Worm (Caenorhabditis elegans) whole organism, L1 larva: ENCODE data around the gene C33D3.5.

Experiments
- C16A3.4 ChIP-seq: fragments of 150-350 bp; optimal IDR thresholded peaks from 2 replicates; lab custom pipeline; 2014; ENCODE audit warnings: missing biosample characterization, missing genetic modification characterization
- C34B4.2 ChIP-seq: sonication (generic microtip); optimal IDR thresholded peaks from 2 replicates; lab custom pipeline; 2017; ENCODE audit warnings: mild to moderate bottlenecking, missing genetic modification characterization, missing compliant biosample characterization
- aha-1 ChIP-seq: fragments of 150-350 bp; optimal IDR thresholded peaks from 2 replicates; lab custom pipeline; 2014; ENCODE audit warnings: missing biosample characterization, missing genetic modification characterization
- alr-1 ChIP-seq: fragments of 200-800 bp; sonication (Bioruptor generic); optimal IDR thresholded peaks from 2 replicates; lab custom pipeline; 2018; ENCODE audit warnings: borderline replicate concordance, mild to moderate bottlenecking, missing genetic modification characterization, missing compliant biosample characterization
- aly-2 ChIP-seq: fragments of 150-350 bp; optimal IDR thresholded peaks from 2 replicates; lab custom pipeline; 2014; ENCODE audit warnings: missing biosample characterization, missing genetic modification characterization
- ama-1 ChIP-seq: fragments of 150-350 bp; optimal IDR thresholded peaks from 2 replicates; lab custom pipeline; 2014
- blmp-1 ChIP-seq: fragments of 150-350 bp; optimal IDR thresholded peaks from 2 replicates; lab custom pipeline; 2014; ENCODE audit warnings: missing biosample characterization, missing genetic modification characterization
- ceh-63 ChIP-seq: fragments of 200-800 bp; sonication (Bioruptor generic); optimal IDR thresholded peaks from 2 replicates; lab custom pipeline; 2018; ENCODE audit warnings: mild to moderate bottlenecking, missing genetic modification characterization, missing compliant biosample characterization
- ceh-82 ChIP-seq, 3 experiments: fragments of 150-350 bp in 1 of 3; sonication (generic microtip) in 2 of 3; optimal IDR thresholded peaks; 2 replicates each; lab custom pipeline; 2014 to 2017; ENCODE audit warnings: missing biosample characterization in 3 of 3, missing genetic modification characterization in 3 of 3
- dsc-1 ChIP-seq: sonication (generic microtip); optimal IDR thresholded peaks from 2 replicates; lab custom pipeline; 2016; ENCODE audit warnings: mild to moderate bottlenecking, missing genetic modification characterization, missing compliant biosample characterization
- efl-1 ChIP-seq, 4 experiments: fragments of 150-350 bp; optimal IDR thresholded peaks in 3 of 4; peaks in 1 of 4; 1 replicate in 1 of 4; 2 replicates in 3 of 4; lab custom pipeline; 2014; ENCODE audit warnings: missing biosample characterization in 2 of 4, missing genetic modification characterization in 2 of 4, missing genetic modification reagents in 2 of 4
- elt-3 ChIP-seq, 6 experiments: fragments of 150-350 bp in 1 of 6; sonication (generic microtip); optimal IDR thresholded peaks; 2 replicates each; lab custom pipeline; 2017 to 2018; ENCODE audit warnings: missing biosample characterization in 6 of 6, missing genetic modification characterization in 6 of 6, inconsistent platforms in 1 of 6
- fkh-10 ChIP-seq: sonication (generic microtip); optimal IDR thresholded peaks from 2 replicates; lab custom pipeline; 2017; ENCODE audit warnings: missing biosample characterization, missing genetic modification reagents, missing genetic modification characterization
- fkh-4 ChIP-seq: sonication (generic microtip); optimal IDR thresholded peaks from 2 replicates; lab custom pipeline; 2016; ENCODE audit warnings: missing compliant biosample characterization, missing genetic modification characterization, borderline replicate concordance
- fkh-8 ChIP-seq: sonication (generic microtip); optimal IDR thresholded peaks from 2 replicates; lab custom pipeline; 2016; ENCODE audit warnings: mild to moderate bottlenecking, missing genetic modification characterization, missing compliant biosample characterization
- fos-1 ChIP-seq: fragments of 150-350 bp; optimal IDR thresholded peaks from 2 replicates; lab custom pipeline; 2014; ENCODE audit warnings: missing biosample characterization, missing genetic modification characterization
- grh-1 ChIP-seq: fragments of 200-800 bp; sonication (Bioruptor generic); IDR thresholded peaks from 2 replicates; pipeline ENCODE4 v1.3.6; 2022; ENCODE audit warnings: missing genetic modification reagents, missing genetic modification characterization, missing compliant biosample characterization
- hlh-17 ChIP-seq: fragments of 200-800 bp; sonication (Bioruptor generic); optimal IDR thresholded peaks from 2 replicates; lab custom pipeline; 2018; ENCODE audit warnings: missing genetic modification characterization, mild to moderate bottlenecking, missing compliant biosample characterization, moderate library complexity, borderline replicate concordance
- irx-1 ChIP-seq: sonication (generic microtip); optimal IDR thresholded peaks from 2 replicates; lab custom pipeline; 2016; ENCODE audit warnings: missing genetic modification characterization, missing compliant biosample characterization
- jun-1 ChIP-seq: fragments of 150-350 bp; optimal IDR thresholded peaks from 2 replicates; lab custom pipeline; 2014; ENCODE audit warnings: missing biosample characterization, missing genetic modification reagents, missing genetic modification characterization
- lin-14 ChIP-seq: fragments of 200-800 bp; sonication (Bioruptor generic); optimal IDR thresholded peaks from 2 replicates; lab custom pipeline; 2018; ENCODE audit warnings: mild to moderate bottlenecking, missing genetic modification characterization, moderate library complexity, missing compliant biosample characterization
- lin-15B ChIP-seq: fragments of 150-350 bp; sonication (generic microtip); optimal IDR thresholded peaks from 3 replicates; lab custom pipeline; 2014; ENCODE audit warnings: missing biosample characterization, missing genetic modification characterization
- lir-3 ChIP-seq: sonication (generic microtip); optimal IDR thresholded peaks from 2 replicates; lab custom pipeline; 2016; ENCODE audit warnings: mild to moderate bottlenecking, missing genetic modification characterization, moderate library complexity, missing compliant biosample characterization; ENCODE audit not compliant: poor library complexity
- lsy-2 ChIP-seq, 2 experiments: fragments of 150-350 bp; optimal IDR thresholded peaks; 2 replicates each; lab custom pipeline; 2014; ENCODE audit warnings: missing biosample characterization in 2 of 2, missing genetic modification characterization in 2 of 2
- mdl-1 ChIP-seq, 2 experiments: fragments of 150-350 bp; optimal IDR thresholded peaks; 2 replicates each; lab custom pipeline; 2014 to 2017; ENCODE audit warnings: missing biosample characterization in 2 of 2, missing genetic modification characterization in 2 of 2, inconsistent platforms in 1 of 2
- mep-1 ChIP-seq: fragments of 150-350 bp; optimal IDR thresholded peaks from 2 replicates; lab custom pipeline; 2014; ENCODE audit warnings: missing biosample characterization, missing genetic modification characterization
- nhr-11 ChIP-seq: fragments of 150-350 bp; optimal IDR thresholded peaks from 2 replicates; lab custom pipeline; 2014; ENCODE audit warnings: missing biosample characterization, missing genetic modification characterization
- nhr-19 ChIP-seq: fragments of 200-800 bp; sonication (Bioruptor generic); conservative IDR thresholded peaks from 2 replicates; pipeline ENCODE4 v1.3.6; 2022; ENCODE audit warnings: missing genetic modification characterization, missing compliant biosample characterization
- nhr-237 ChIP-seq: fragments of 150-350 bp; optimal IDR thresholded peaks from 2 replicates; lab custom pipeline; 2014; ENCODE audit warnings: missing biosample characterization, missing genetic modification characterization
- nhr-28 ChIP-seq: fragments of 150-350 bp; optimal IDR thresholded peaks from 2 replicates; lab custom pipeline; 2014; ENCODE audit warnings: missing biosample characterization, missing genetic modification characterization
- nhr-47 ChIP-seq: sonication (generic microtip); optimal IDR thresholded peaks from 2 replicates; lab custom pipeline; 2016; ENCODE audit warnings: mild to moderate bottlenecking, missing genetic modification characterization, moderate library complexity, missing compliant biosample characterization
- nhr-71 ChIP-seq: sonication (generic microtip); optimal IDR thresholded peaks from 2 replicates; lab custom pipeline; 2016; ENCODE audit warnings: mild to moderate bottlenecking, missing genetic modification characterization, moderate library complexity, missing compliant biosample characterization
- nhr-77 ChIP-seq: fragments of 150-350 bp; optimal IDR thresholded peaks from 2 replicates; lab custom pipeline; 2014; ENCODE audit warnings: missing biosample characterization, missing genetic modification characterization
- nhr-84 ChIP-seq: sonication (generic microtip); optimal IDR thresholded peaks from 2 replicates; lab custom pipeline; 2017; ENCODE audit warnings: missing biosample characterization, missing genetic modification characterization
- pqm-1 ChIP-seq: sonication (generic microtip); optimal IDR thresholded peaks from 3 replicates; lab custom pipeline; 2017; ENCODE audit warnings: missing biosample characterization, missing genetic modification characterization
- rnt-1 ChIP-seq: sonication (generic microtip); optimal IDR thresholded peaks from 2 replicates; lab custom pipeline; 2016; ENCODE audit warnings: mild to moderate bottlenecking, missing genetic modification characterization, moderate library complexity, missing compliant biosample characterization
- snpc-4 ChIP-seq: fragments of 150-350 bp; optimal IDR thresholded peaks from 2 replicates; lab custom pipeline; 2014; ENCODE audit warnings: missing biosample characterization, missing genetic modification characterization
- sox-4 ChIP-seq: sonication (generic microtip); optimal IDR thresholded peaks from 2 replicates; lab custom pipeline; 2016; ENCODE audit warnings: missing genetic modification characterization, missing compliant biosample characterization
- sup-37 ChIP-seq: fragments of 200-800 bp; sonication (Bioruptor generic); optimal IDR thresholded peaks from 2 replicates; lab custom pipeline; 2018; ENCODE audit warnings: mild to moderate bottlenecking, missing genetic modification characterization, missing compliant biosample characterization
- unc-30 ChIP-seq: sonication (generic microtip); optimal IDR thresholded peaks from 2 replicates; lab custom pipeline; 2017; ENCODE audit warnings: missing biosample characterization, missing genetic modification characterization
- zip-4 ChIP-seq: fragments of 200-800 bp; sonication (Bioruptor generic); optimal IDR thresholded peaks from 2 replicates; lab custom pipeline; 2018; ENCODE audit warnings: mild to moderate bottlenecking, missing genetic modification characterization, moderate library complexity, missing compliant biosample characterization

Gene C33D3.5

ce11 chrX:10453960-10454359 is 37.2 kb upstream of the C33D3.5 start, which contains the start of gene lgc-41:
TSS of gene lgc-41 (plus strand) at chrX:10454260.
- TF ChIP-seq mep-1 (tag; lab: Kevin White, UChicago) (no peak), C16A3.4 (tag; lab: Kevin White, UChicago) (no peak), nhr-84 (no peak), sup-37 (GFP tag; lab: Kevin White, UChicago) (no peak), aha-1 (tag; lab: Kevin White, UChicago) (no peak)
- TF ChIP-seq, all 84 proteins: peak for 0

- no peak for TF ChIP-seq snpc-4 (tag; lab: Kevin White, UChicago)
- no peak for TF ChIP-seq ceh-82 (tag; optimal IDR thresholded peaks at IDR 0.05; lab: Kevin White, UChicago)
- TF ChIP-seq grh-1 (GFP tag; lab: Robert Waterston, UW): no peak
- TF ChIP-seq nhr-77 (tag; lab: Kevin White, UChicago): no peak
- no peak for TF ChIP-seq hlh-17
- TF ChIP-seq lsy-2 (tag; optimal IDR thresholded peaks at IDR 0.05; lab: Kevin White, UChicago): no peak
- TF ChIP-seq rnt-1: no peak
- no peak for TF ChIP-seq mdl-1 (tag; optimal IDR thresholded peaks at IDR 0.05; lab: Kevin White, UChicago)
- TF ChIP-seq aly-2 (tag; lab: Kevin White, UChicago): no peak
- TF ChIP-seq nhr-47 (tag; lab: Kevin White, UChicago): no peak
- no peak for TF ChIP-seq nhr-19 (GFP tag; lab: Robert Waterston, UW)
- no peak for TF ChIP-seq elt-3 (tag; optimal IDR thresholded peaks at IDR 0.05; lab: Kevin White, UChicago)
- TF ChIP-seq pqm-1: no peak
- TF ChIP-seq sup-37 (GFP tag; lab: Kevin White, UChicago): no peak
- no peak for TF ChIP-seq nhr-237 (tag; lab: Kevin White, UChicago)
- TF ChIP-seq nhr-11: no peak
- no peak for TF ChIP-seq lin-14 (GFP tag; lab: Kevin White, UChicago)
- TF ChIP-seq fkh-8 (tag; lab: Kevin White, UChicago): peak; percentile 45
- TF ChIP-seq sox-4 (tag; lab: Kevin White, UChicago): peak; percentile 32
- TF ChIP-seq zip-4 (GFP tag; lab: Kevin White, UChicago): no peak
- peak; percentile 7 for TF ChIP-seq fkh-4
- TF ChIP-seq fos-1 (tag; lab: Kevin White, UChicago): no peak
- TF ChIP-seq dsc-1 (tag; lab: Kevin White, UChicago): peak; percentile 93
- TF ChIP-seq unc-30 (tag; lab: Kevin White, UChicago): no peak
- TF ChIP-seq ama-1 (lab: Kevin White, UChicago): no peak
Measured at ce11 chrX:10462391-10462790, 28.8 kb upstream of the C33D3.5 start.

DNA sequence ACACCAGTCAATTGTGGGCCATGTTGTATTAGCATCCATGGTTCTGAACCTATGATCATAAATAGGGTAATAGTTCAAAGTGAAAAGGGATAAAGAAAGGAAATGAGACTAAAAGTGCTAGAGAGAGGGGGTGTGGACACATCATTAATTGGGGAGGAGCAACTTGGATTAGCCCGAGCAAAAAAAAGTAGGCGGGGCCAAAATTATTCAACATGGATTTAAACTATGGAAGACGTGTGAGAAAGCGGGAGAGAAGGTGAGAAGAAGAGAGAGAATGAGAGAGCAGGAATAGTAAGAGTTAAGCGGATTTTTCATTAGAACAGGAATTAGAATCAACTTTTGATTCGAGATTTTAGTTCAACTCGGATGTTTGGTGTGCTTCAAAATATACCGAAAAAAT is 27.6 kb upstream of the C33D3.5 start, which contains the start of gene C39B10.1:
TSS of gene C39B10.1 (minus strand) at position 101 of the 400 bp plus-strand sequence.
- TF ChIP-seq dsc-1 (tag; lab: Kevin White, UChicago): peak; percentile 58
- no peak for TF ChIP-seq nhr-19 (GFP tag; lab: Robert Waterston, UW)
- no peak for TF ChIP-seq efl-1 (optimal IDR thresholded peaks at IDR 0.05; lab: Kevin White, UChicago)
- peak in 1 of 2 experiments; percentile 41 for TF ChIP-seq efl-1 (GFP tag; optimal IDR thresholded peaks at IDR 0.05 in 1 of 2; lab: Kevin White, UChicago)
- TF ChIP-seq nhr-28 (tag; lab: Kevin White, UChicago): no peak
- no peak for TF ChIP-seq lir-3 (tag; lab: Kevin White, UChicago)
- TF ChIP-seq C16A3.4 (tag; lab: Kevin White, UChicago): no peak
- TF ChIP-seq C34B4.2 (tag; lab: Kevin White, UChicago): no peak

- TF ChIP-seq C34B4.2 (tag; lab: Kevin White, UChicago): no peak
- no peak for TF ChIP-seq aly-2 (tag; lab: Kevin White, UChicago)
- TF ChIP-seq snpc-4 (tag; lab: Kevin White, UChicago): no peak
- no peak for TF ChIP-seq nhr-84
- TF ChIP-seq jun-1 (tag; lab: Kevin White, UChicago): no peak
- no peak for TF ChIP-seq grh-1 (GFP tag; lab: Robert Waterston, UW)
- TF ChIP-seq nhr-71 (tag; lab: Kevin White, UChicago): no peak
- no peak for TF ChIP-seq efl-1 (optimal IDR thresholded peaks at IDR 0.05; lab: Kevin White, UChicago)
- TF ChIP-seq efl-1 (GFP tag; optimal IDR thresholded peaks at IDR 0.05 in 1 of 2; lab: Kevin White, UChicago): no peak
- TF ChIP-seq irx-1: no peak
- no peak for TF ChIP-seq fkh-4
- no peak for TF ChIP-seq alr-1
- no peak for TF ChIP-seq sup-37 (GFP tag; lab: Kevin White, UChicago)
- no peak for TF ChIP-seq fkh-10
- TF ChIP-seq fkh-8 (tag; lab: Kevin White, UChicago): no peak
- no peak for TF ChIP-seq blmp-1 (tag; lab: Kevin White, UChicago)
- no peak for TF ChIP-seq pqm-1
- TF ChIP-seq dsc-1 (tag; lab: Kevin White, UChicago): no peak
- no peak for TF ChIP-seq ceh-63 (GFP tag; lab: Kevin White, UChicago)
- no peak for TF ChIP-seq lin-14 (GFP tag; lab: Kevin White, UChicago)
- no peak for TF ChIP-seq lin-15B
Measured at ce11 chrX:10474998-10475577, 16.1 kb upstream of the C33D3.5 start, which contains the start of gene elt-4. TSS of gene elt-4 (plus strand) at chrX:10475527.
